Fruit fly (Drosophila melanogaster) S2 (cell line): Measurements from ENCODE around the gene CCKLR-17D1.

Experiments
- CG8478 ChIP-seq: fragments of >200 bp; optimal IDR thresholded peaks from 2 replicates; lab custom pipeline; 2018
- CTCF ChIP-seq, 2 experiments: fragments of >200 bp; optimal IDR thresholded peaks; 2 replicates each; lab custom pipeline; 2018

DNA sequence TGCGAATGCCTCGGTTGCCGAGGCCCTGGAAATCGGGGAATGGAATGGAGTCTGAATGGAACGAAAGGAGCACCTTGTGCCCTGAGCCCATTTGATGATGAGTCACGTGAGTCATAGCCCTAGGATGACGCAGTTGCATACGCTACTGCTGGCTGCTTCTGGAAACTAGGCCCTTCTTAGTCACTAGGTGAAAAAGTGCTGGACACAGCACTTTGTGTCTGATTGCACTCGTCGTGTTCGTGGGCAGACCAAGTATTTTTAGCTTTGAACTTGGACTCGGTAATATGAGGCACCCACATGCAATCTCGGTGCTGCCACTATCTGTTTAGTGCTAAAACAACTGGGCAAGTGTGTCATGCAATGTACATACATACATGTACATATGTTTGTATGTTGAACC lies 24.1 kb downstream of the CCKLR-17D1 start:
- TF ChIP-seq CTCF (optimal IDR thresholded peaks at IDR 0.05; lab: Kevin White, UChicago) (no peak), CG8478 (lab: Kevin White, UChicago) (no peak)
